Fruit fly (Drosophila melanogaster) whole organism, embryonic: ENCODE results near the gene Jhbp13.

Experiments
- Ada2b ChIP-seq: fragments of 200-800 bp; sonication (Bioruptor generic); IDR thresholded peaks from 2 replicates; pipeline ENCODE4 v1.3.6; 2022; ENCODE audit warnings: missing biosample characterization, missing genetic modification characterization
- Atf6 ChIP-seq: fragments of 200-800 bp; sonication (Bioruptor generic); IDR thresholded peaks from 2 replicates; pipeline ENCODE4 v1.3.6; 2022; ENCODE audit warnings: missing biosample characterization, missing genetic modification characterization
- CG10543 ChIP-seq: fragments of 200-800 bp; sonication (Bioruptor generic); optimal IDR thresholded peaks from 3 replicates; lab custom pipeline; 2017; ENCODE audit warnings: missing biosample characterization, mild to moderate bottlenecking, missing genetic modification characterization, moderate library complexity
- CG12769 ChIP-seq: fragments of 200-800 bp; sonication (Bioruptor generic); optimal IDR thresholded peaks from 2 replicates; lab custom pipeline; 2019; ENCODE audit warnings: missing biosample characterization, mild to moderate bottlenecking, missing genetic modification characterization, moderate library complexity
- CG13894 ChIP-seq: fragments of 200-800 bp; sonication (Bioruptor generic); optimal IDR thresholded peaks from 3 replicates; lab custom pipeline; 2018; ENCODE audit warnings: missing biosample characterization, mild to moderate bottlenecking, missing genetic modification characterization, moderate library complexity
- CG14441 ChIP-seq: fragments of 200-800 bp; sonication (Bioruptor generic); IDR thresholded peaks from 2 replicates; pipeline ENCODE4 v1.3.6; 2022; ENCODE audit warnings: missing biosample characterization, missing genetic modification characterization
- CG14965 ChIP-seq: fragments of 200-800 bp; sonication (Bioruptor generic); optimal IDR thresholded peaks from 2 replicates; lab custom pipeline; 2016; ENCODE audit warnings: missing biosample characterization, missing genetic modification characterization, borderline replicate concordance
- CG17328 ChIP-seq: fragments of 200-800 bp; sonication (Bioruptor generic); IDR thresholded peaks from 2 replicates; pipeline ENCODE4 v1.3.6; 2022; ENCODE audit warnings: missing biosample characterization, missing genetic modification characterization
- CG17568 ChIP-seq: fragments of 200-800 bp; sonication (Bioruptor generic); optimal IDR thresholded peaks from 2 replicates; lab custom pipeline; 2018; ENCODE audit warnings: missing biosample characterization, mild to moderate bottlenecking, missing genetic modification characterization, moderate library complexity
- CG2875 ChIP-seq: fragments of 200-800 bp; sonication (Bioruptor generic); optimal IDR thresholded peaks from 2 replicates; lab custom pipeline; 2017; ENCODE audit warnings: missing biosample characterization, mild to moderate bottlenecking, missing genetic modification characterization, missing genetic modification reagents
- CG4328 ChIP-seq: fragments of 200-800 bp; sonication (Bioruptor generic); optimal IDR thresholded peaks from 3 replicates; lab custom pipeline; 2017; ENCODE audit warnings: missing biosample characterization, missing genetic modification reagents, missing genetic modification characterization
- CG7928 ChIP-seq: fragments of 200-800 bp; sonication (Bioruptor generic); optimal IDR thresholded peaks from 2 replicates; lab custom pipeline; 2017; ENCODE audit warnings: missing biosample characterization, mild to moderate bottlenecking, missing genetic modification characterization
- CG8281 ChIP-seq: fragments of 200-800 bp; sonication (Bioruptor generic); optimal IDR thresholded peaks from 2 replicates; lab custom pipeline; 2018; ENCODE audit warnings: missing biosample characterization, mild to moderate bottlenecking, missing genetic modification characterization, moderate library complexity
- CG8290 ChIP-seq, 3 experiments: fragments of 200-800 bp; sonication (Bioruptor generic); optimal IDR thresholded peaks; 2 replicates each; lab custom pipeline; 2016 to 2019; ENCODE audit warnings: missing biosample characterization in 3 of 3, missing genetic modification characterization in 3 of 3, mild to moderate bottlenecking in 2 of 3, moderate library complexity in 1 of 3
- Deaf1 ChIP-seq: fragments of 200-800 bp; optimal IDR thresholded peaks from 3 replicates; lab custom pipeline; 2019; ENCODE audit warnings: missing biosample characterization, mild to moderate bottlenecking, missing genetic modification characterization, moderate library complexity
- Gug ChIP-seq: fragments of 200-800 bp; sonication (Bioruptor generic); IDR thresholded peaks from 4 replicates; pipeline ENCODE4 v1.3.6; 2022; ENCODE audit warnings: missing biosample characterization, missing genetic modification characterization
- HLHmδ ChIP-seq: fragments of 200-800 bp; sonication (Bioruptor generic); optimal IDR thresholded peaks from 2 replicates; lab custom pipeline; 2018; ENCODE audit warnings: missing biosample characterization, mild to moderate bottlenecking, missing genetic modification characterization, moderate library complexity
- MBD-R2 ChIP-seq: fragments of 200-800 bp; sonication (Bioruptor generic); IDR thresholded peaks from 2 replicates; pipeline ENCODE4 v1.3.6; 2022; ENCODE audit warnings: missing biosample characterization, missing genetic modification characterization
- Med ChIP-seq: fragments of 200-800 bp; sonication (Bioruptor generic); peaks from one replicate; lab custom pipeline; 2016; ENCODE audit warnings: missing biosample characterization, missing genetic modification characterization, mild to moderate bottlenecking, inconsistent platforms, moderate library complexity
- Stat92E ChIP-seq, 3 experiments: fragments of >200 bp in 2 of 3; fragments of 200-800 bp in 1 of 3; sonication (Bioruptor generic) in 1 of 3; optimal IDR thresholded peaks; 2 replicates each; lab custom pipeline; 2017 to 2019; ENCODE audit warnings: missing biosample characterization in 3 of 3, missing genetic modification characterization in 3 of 3, mild to moderate bottlenecking in 1 of 3, moderate library complexity in 1 of 3
- Usf ChIP-seq: fragments of 200-800 bp; sonication (Bioruptor generic); optimal IDR thresholded peaks from 2 replicates; lab custom pipeline; 2017; ENCODE audit warnings: missing genotype, missing biosample characterization, missing genetic modification characterization
- cg ChIP-seq: fragments of 200-800 bp; sonication (Bioruptor generic); optimal IDR thresholded peaks from 3 replicates; lab custom pipeline; 2019; ENCODE audit warnings: missing biosample characterization, mild to moderate bottlenecking, missing genetic modification characterization, moderate library complexity
- chinmo ChIP-seq: fragments of 200-800 bp; sonication (Bioruptor generic); IDR thresholded peaks from 4 replicates; pipeline ENCODE4 v1.3.6; 2022; ENCODE audit warnings: missing biosample characterization, missing genetic modification characterization; ENCODE audit not compliant: partially characterized antibody
- chm ChIP-seq: fragments of 200-800 bp; sonication (Bioruptor generic); IDR thresholded peaks from 2 replicates; pipeline ENCODE4 v1.3.6; 2022; ENCODE audit warnings: missing biosample characterization, missing genetic modification characterization
- chn ChIP-seq: fragments of 200-800 bp; sonication (Bioruptor generic); optimal IDR thresholded peaks from 2 replicates; lab custom pipeline; 2016; ENCODE audit warnings: missing biosample characterization, missing genetic modification characterization
- ewg ChIP-seq: fragments of 200-800 bp; sonication (Bioruptor generic); optimal IDR thresholded peaks from 3 replicates; lab custom pipeline; 2017; ENCODE audit warnings: mild to moderate bottlenecking, missing biosample characterization, missing genetic modification reagents, missing genetic modification characterization
- fd102C ChIP-seq: fragments of 200-800 bp; sonication (Bioruptor generic); optimal IDR thresholded peaks from 2 replicates; lab custom pipeline; 2018; ENCODE audit warnings: missing biosample characterization, mild to moderate bottlenecking, missing genetic modification characterization, moderate library complexity
- fu2 ChIP-seq: fragments of 200-800 bp; sonication (Bioruptor generic); optimal IDR thresholded peaks from 2 replicates; lab custom pipeline; 2016; ENCODE audit warnings: missing biosample characterization, missing genetic modification characterization
- jing ChIP-seq: fragments of 200-800 bp; sonication (Bioruptor generic); optimal IDR thresholded peaks from 2 replicates; lab custom pipeline; 2018; ENCODE audit warnings: missing biosample characterization, mild to moderate bottlenecking, missing genetic modification characterization
- nerfin-1 ChIP-seq: fragments of 200-800 bp; sonication (Bioruptor generic); optimal IDR thresholded peaks from 3 replicates; lab custom pipeline; 2019; ENCODE audit warnings: missing biosample characterization, mild to moderate bottlenecking, missing genetic modification characterization, moderate library complexity
- oc ChIP-seq: fragments of 200-800 bp; sonication (Bioruptor generic); optimal IDR thresholded peaks from 2 replicates; lab custom pipeline; 2018; ENCODE audit warnings: missing biosample characterization, mild to moderate bottlenecking, missing genetic modification characterization, moderate library complexity
- peb ChIP-seq: fragments of 200-800 bp; sonication (Bioruptor generic); IDR thresholded peaks from 2 replicates; pipeline ENCODE4 v1.3.6; 2022; ENCODE audit warnings: missing biosample characterization, missing genetic modification characterization
- sd ChIP-seq: fragments of 200-800 bp; sonication (Bioruptor generic); optimal IDR thresholded peaks from 3 replicates; lab custom pipeline; 2018; ENCODE audit warnings: missing biosample characterization, mild to moderate bottlenecking, missing genetic modification characterization, moderate library complexity
- sug ChIP-seq: fragments of 200-800 bp; optimal IDR thresholded peaks from 2 replicates; lab custom pipeline; 2019; ENCODE audit warnings: missing biosample characterization, mild to moderate bottlenecking, missing genetic modification characterization, moderate library complexity
- toy ChIP-seq: fragments of 200-800 bp; sonication (Bioruptor generic); IDR thresholded peaks from 2 replicates; pipeline ENCODE4 v1.3.6; 2022; ENCODE audit warnings: missing biosample characterization, missing genetic modification characterization
- trh ChIP-seq: fragments of 200-800 bp; sonication (Bioruptor generic); optimal IDR thresholded peaks from 2 replicates; lab custom pipeline; 2016; ENCODE audit warnings: missing biosample characterization, missing genetic modification characterization
- twi ChIP-seq: fragments of 200-800 bp; optimal IDR thresholded peaks from 2 replicates; lab custom pipeline; 2019; ENCODE audit warnings: missing biosample characterization, mild to moderate bottlenecking, missing genetic modification characterization, moderate library complexity
- wdn ChIP-seq: fragments of 200-800 bp; sonication (Bioruptor generic); IDR thresholded peaks from 2 replicates; pipeline ENCODE4 v1.3.6; 2022; ENCODE audit warnings: missing biosample characterization, missing genetic modification characterization
- z ChIP-seq: fragments of 200-800 bp; sonication (Bioruptor generic); IDR thresholded peaks from 3 replicates; pipeline ENCODE4 v1.3.6; 2022; ENCODE audit warnings: missing biosample characterization, missing genetic modification characterization

Jhbp13 gene

dm6 chr2L:13260740-13261139 is 21.0 kb downstream of the Jhbp13 start, which contains the start of gene CG44085:
TSS of gene CG44085 (plus strand) at chr2L:13261008.
- TF ChIP-seq oc (no peak), peb (no peak), cg (GFP tag; lab: Kevin White, UChicago) (peak; percentile 52), CG10543 (GFP tag; lab: Kevin White, UChicago) (peak; percentile 44), MBD-R2 (GFP tag; lab: Robert Waterston, UW) (no peak), Usf (GFP tag; lab: Kevin White, UChicago) (no peak), CG17328 (GFP tag; lab: Robert Waterston, UW) (no peak), chn (GFP tag; lab: Kevin White, UChicago) (no peak), Atf6 (no peak), CG7928 (GFP tag; lab: Kevin White, UChicago) (no peak), Med (GFP tag; lab: Kevin White, UChicago) (peak; percentile 53), CG2875 (GFP tag; lab: Kevin White, UChicago) (no peak), HLHmδ (GFP tag; lab: Kevin White, UChicago) (no peak), jing (no peak), wdn (GFP tag; lab: Robert Waterston, UW) (no peak), trh (GFP tag; lab: Kevin White, UChicago) (no peak), fu2 (no peak), CG12769 (tag; lab: Kevin White, UChicago) (peak; percentile 32), sd (tag; lab: Kevin White, UChicago) (peak; percentile 26), nerfin-1 (tag; lab: Kevin White, UChicago) (no peak), Ada2b (GFP tag; lab: Robert Waterston, UW) (no peak), fd102C (GFP tag; lab: Kevin White, UChicago) (no peak), CG14965 (GFP tag; lab: Kevin White, UChicago) (no peak), chm (GFP tag; lab: Robert Waterston, UW) (no peak), sug (tag; lab: Kevin White, UChicago) (no peak), CG14441 (GFP tag; lab: Robert Waterston, UW) (no peak), Stat92E (GFP tag; optimal IDR thresholded peaks at IDR 0.05; lab: Kevin White, UChicago) (no peak), chinmo (GFP tag; lab: Robert Waterston, UW) (0 out of 4 replicates have a peak, but pooled peaks have one; percentile 9), z (GFP tag; lab: Robert Waterston, UW) (0 out of 3 replicates have a peak, but pooled peaks have one; percentile 40), CG13894 (tag; lab: Kevin White, UChicago) (no peak), Deaf1 (tag; lab: Kevin White, UChicago) (peak; percentile 75), CG4328 (GFP tag; lab: Kevin White, UChicago) (no peak), CG17568 (GFP tag; lab: Kevin White, UChicago) (no peak), ewg (no peak), CG8281 (tag; lab: Kevin White, UChicago) (no peak), toy (GFP tag; lab: Robert Waterston, UW) (no peak), twi (tag; lab: Kevin White, UChicago) (no peak), Gug (GFP tag; lab: Robert Waterston, UW) (no peak)

dm6 chr2L:13265776-13266175 is 26.0 kb downstream of the Jhbp13 start, which contains the start of gene CG31848:
TSS of gene CG31848 (minus strand) at chr2L:13265876.
- TF ChIP-seq CG8290 (GFP tag; optimal IDR thresholded peaks at IDR 0.05; lab: Kevin White, UChicago) (no peak), CG8290 (tag; optimal IDR thresholded peaks at IDR 0.05; lab: Kevin White, UChicago) (no peak)
